Fruit fly (Drosophila melanogaster) whole organism, pupa: Measurements from ENCODE around the gene dmrt11E.

Source experiments
- CG10348 ChIP-seq: fragments of 200-800 bp; sonication (Bioruptor generic); IDR thresholded peaks from 2 replicates; pipeline ENCODE4 v1.3.6; 2022; ENCODE audit warnings: missing biosample characterization, missing genetic modification characterization
- CG12605 ChIP-seq: fragments of 200-800 bp; sonication (Bioruptor generic); IDR thresholded peaks from 2 replicates; pipeline ENCODE4 v1.3.6; 2022; ENCODE audit warnings: missing biosample characterization, missing genetic modification characterization
- CG13204 ChIP-seq: fragments of 200-800 bp; sonication (Bioruptor generic); optimal IDR thresholded peaks from 2 replicates; lab custom pipeline; 2018; ENCODE audit warnings: missing biosample characterization, mild to moderate bottlenecking, missing genetic modification characterization, moderate library complexity
- CG14655 ChIP-seq: fragments of 200-800 bp; sonication (Bioruptor generic); optimal IDR thresholded peaks from 3 replicates; lab custom pipeline; 2017; ENCODE audit warnings: mild to moderate bottlenecking, missing biosample characterization, missing genetic modification reagents, missing genetic modification characterization
- CG15710 ChIP-seq: fragments of 200-800 bp; sonication (Bioruptor generic); optimal IDR thresholded peaks from 2 replicates; lab custom pipeline; 2018; ENCODE audit warnings: missing biosample characterization, mild to moderate bottlenecking, missing genetic modification characterization, moderate library complexity
- CG17806 ChIP-seq: fragments of 200-800 bp; sonication (Bioruptor generic); optimal IDR thresholded peaks from 2 replicates; lab custom pipeline; 2018; ENCODE audit warnings: missing biosample characterization, mild to moderate bottlenecking, missing genetic modification characterization, moderate library complexity
- CG32121 ChIP-seq: fragments of 200-800 bp; sonication (Bioruptor generic); IDR thresholded peaks from 2 replicates; pipeline ENCODE4 v1.3.6; 2022; ENCODE audit warnings: missing biosample characterization, missing genetic modification characterization
- CG34367 ChIP-seq: fragments of 200-800 bp; sonication (Bioruptor generic); optimal IDR thresholded peaks from 2 replicates; lab custom pipeline; 2018; ENCODE audit warnings: missing biosample characterization, mild to moderate bottlenecking, missing genetic modification characterization
- CG4496 ChIP-seq: fragments of 200-800 bp; sonication (Bioruptor generic); IDR thresholded peaks from 3 replicates; pipeline ENCODE4 v1.3.6; 2022; ENCODE audit warnings: missing biosample characterization, missing genetic modification characterization
- CG8159 ChIP-seq: fragments of 200-800 bp; sonication (Bioruptor generic); optimal IDR thresholded peaks from 3 replicates; lab custom pipeline; 2018; ENCODE audit warnings: missing biosample characterization, mild to moderate bottlenecking, missing genetic modification characterization, moderate library complexity
- CG8301 ChIP-seq: fragments of 200-800 bp; sonication (Bioruptor generic); optimal IDR thresholded peaks from 2 replicates; lab custom pipeline; 2018; ENCODE audit warnings: missing biosample characterization, mild to moderate bottlenecking, missing genetic modification characterization
- CG9948 ChIP-seq: fragments of 200-800 bp; sonication (Bioruptor generic); optimal IDR thresholded peaks from 2 replicates; lab custom pipeline; 2018; ENCODE audit warnings: missing biosample characterization, mild to moderate bottlenecking, missing genetic modification characterization, moderate library complexity
- D1 ChIP-seq: fragments of 200-800 bp; sonication (Bioruptor generic); optimal IDR thresholded peaks from 2 replicates; lab custom pipeline; 2018; ENCODE audit warnings: missing biosample characterization, mild to moderate bottlenecking, missing genetic modification characterization, moderate library complexity
- EcR ChIP-seq: fragments of 200-800 bp; sonication (Bioruptor generic); optimal IDR thresholded peaks from 3 replicates; lab custom pipeline; 2019; ENCODE audit warnings: missing biosample characterization, missing genetic modification characterization, mild to moderate bottlenecking, moderate library complexity, missing genetic modification reagents
- Ets98B ChIP-seq: fragments of 200-800 bp; sonication (Bioruptor generic); IDR thresholded peaks from 2 replicates; pipeline ENCODE4 v1.3.6; 2022; ENCODE audit warnings: missing biosample characterization, missing genetic modification characterization
- Pif1A ChIP-seq: fragments of 200-800 bp; sonication (Bioruptor generic); optimal IDR thresholded peaks from 3 replicates; lab custom pipeline; 2016; ENCODE audit warnings: missing biosample characterization, missing genetic modification characterization
- Pif1B ChIP-seq: fragments of 200-800 bp; sonication (Bioruptor generic); optimal IDR thresholded peaks from 3 replicates; lab custom pipeline; 2016; ENCODE audit warnings: missing biosample characterization, missing genetic modification characterization
- Snoo ChIP-seq: fragments of 200-800 bp; sonication (Bioruptor generic); optimal IDR thresholded peaks from 3 replicates; lab custom pipeline; 2017; ENCODE audit warnings: missing biosample characterization, mild to moderate bottlenecking, missing genetic modification characterization, inconsistent platforms
- fd96Ca ChIP-seq: fragments of 200-800 bp; sonication (Bioruptor generic); IDR thresholded peaks from 3 replicates; pipeline ENCODE4 v1.3.6; 2022; ENCODE audit warnings: missing biosample characterization, missing genetic modification characterization
- gl ChIP-seq: fragments of 200-800 bp; sonication (Bioruptor generic); optimal IDR thresholded peaks from 2 replicates; lab custom pipeline; 2018; ENCODE audit warnings: missing biosample characterization, mild to moderate bottlenecking, missing genetic modification characterization
- rn ChIP-seq: fragments of 200-800 bp; sonication (Bioruptor generic); IDR thresholded peaks from 2 replicates; pipeline ENCODE4 v1.3.6; 2022; ENCODE audit warnings: missing biosample characterization, missing genetic modification characterization

dmrt11E gene

DNA sequence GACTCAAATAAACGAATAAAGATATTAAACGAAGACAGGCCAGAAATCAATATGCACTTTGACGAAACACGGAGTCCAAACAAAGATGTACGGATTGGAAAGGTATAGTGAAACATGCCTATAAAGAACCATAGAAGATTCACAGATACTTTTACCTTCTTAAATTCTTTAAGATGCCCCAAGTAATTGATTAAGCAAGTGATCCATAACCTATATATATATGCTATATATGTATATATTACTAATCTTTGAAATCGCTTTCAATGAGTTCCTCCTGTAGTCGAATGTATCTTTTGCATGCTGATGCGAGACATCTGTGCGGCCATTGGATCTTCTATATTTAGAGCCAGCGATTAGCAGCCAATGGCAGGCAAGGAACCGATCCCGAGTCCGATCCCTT lies at the start of gene dmrt11E:
Gene dmrt11E, plus strand, starts transcription at position 43 of the 400 bp plus-strand sequence.
- TF ChIP-seq CG34367 (peak; percentile 42), CG14655 (peak; percentile 58), CG32121 (peak; percentile 27; the same call in 1 of the 2 replicates), EcR (no peak), Ets98B (GFP tag; lab: Robert Waterston, UW) (peak; percentile 34; the same call in 1 of the 2 replicates), gl (peak; percentile 16), CG8301 (peak; percentile 40), CG9948 (peak; percentile 46), Snoo (tag; lab: Kevin White, UChicago) (no peak), CG13204 (GFP tag; lab: Kevin White, UChicago) (no peak), Pif1B (no peak), CG15710 (peak; percentile 59), CG17806 (peak; percentile 56), CG8159 (peak; percentile 60), CG4496 (GFP tag; lab: Robert Waterston, UW) (peak; percentile 64; the same call in 2 of the 3 replicates)
- TF ChIP-seq, all 21 proteins: peak for 11

DNA sequence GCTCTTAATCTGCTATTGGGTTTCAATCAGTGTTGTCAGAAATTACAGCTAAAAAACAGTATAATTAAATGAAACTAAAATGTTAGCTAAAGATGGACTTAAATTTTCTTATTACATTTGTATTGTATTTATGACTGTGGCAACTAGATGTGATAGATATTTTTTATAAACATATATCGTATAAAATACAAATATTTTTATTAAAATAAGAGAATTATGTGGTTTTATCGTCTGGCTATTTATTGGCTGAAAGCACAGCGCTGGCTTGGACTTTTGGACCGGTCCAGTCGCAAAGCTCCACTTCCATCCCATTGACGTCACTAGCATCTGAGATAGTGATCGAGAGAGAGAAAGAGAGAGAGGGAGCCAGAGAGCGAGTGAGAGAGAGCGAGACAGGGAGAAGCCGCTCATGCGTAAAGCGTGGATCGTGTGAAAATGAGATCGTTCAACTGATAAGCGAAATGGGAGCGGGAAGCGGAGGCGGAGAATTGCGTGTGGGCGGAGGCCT lies 48.6 kb upstream of the dmrt11E start:
- TF ChIP-seq CG13204 (GFP tag; lab: Kevin White, UChicago) (peak; percentile 94), CG12605 (GFP tag; lab: Robert Waterston, UW) (peak; percentile 70), CG8301 (peak; percentile 79), CG8159 (peak; percentile 92), rn (GFP tag; lab: Robert Waterston, UW) (0 out of 2 replicates have a peak, but pooled peaks have one; percentile 29), CG32121 (peak; percentile 74), gl (peak; percentile 95), CG17806 (peak; percentile 85), Pif1A (peak; percentile 79), fd96Ca (GFP tag; lab: Robert Waterston, UW) (peak; percentile 65; the same call in 1 of the 3 replicates), Pif1B (peak; percentile 84), CG34367 (peak; percentile 90), EcR (peak; percentile 86), CG4496 (GFP tag; lab: Robert Waterston, UW) (peak; percentile 70), CG15710 (peak; percentile 87), CG9948 (peak; percentile 79), Ets98B (GFP tag; lab: Robert Waterston, UW) (peak; percentile 57; the same call in 1 of the 2 replicates), D1 (tag; lab: Kevin White, UChicago) (peak; percentile 91), CG10348 (no peak), Snoo (tag; lab: Kevin White, UChicago) (peak; percentile 91), CG14655 (peak; percentile 89)

DNA sequence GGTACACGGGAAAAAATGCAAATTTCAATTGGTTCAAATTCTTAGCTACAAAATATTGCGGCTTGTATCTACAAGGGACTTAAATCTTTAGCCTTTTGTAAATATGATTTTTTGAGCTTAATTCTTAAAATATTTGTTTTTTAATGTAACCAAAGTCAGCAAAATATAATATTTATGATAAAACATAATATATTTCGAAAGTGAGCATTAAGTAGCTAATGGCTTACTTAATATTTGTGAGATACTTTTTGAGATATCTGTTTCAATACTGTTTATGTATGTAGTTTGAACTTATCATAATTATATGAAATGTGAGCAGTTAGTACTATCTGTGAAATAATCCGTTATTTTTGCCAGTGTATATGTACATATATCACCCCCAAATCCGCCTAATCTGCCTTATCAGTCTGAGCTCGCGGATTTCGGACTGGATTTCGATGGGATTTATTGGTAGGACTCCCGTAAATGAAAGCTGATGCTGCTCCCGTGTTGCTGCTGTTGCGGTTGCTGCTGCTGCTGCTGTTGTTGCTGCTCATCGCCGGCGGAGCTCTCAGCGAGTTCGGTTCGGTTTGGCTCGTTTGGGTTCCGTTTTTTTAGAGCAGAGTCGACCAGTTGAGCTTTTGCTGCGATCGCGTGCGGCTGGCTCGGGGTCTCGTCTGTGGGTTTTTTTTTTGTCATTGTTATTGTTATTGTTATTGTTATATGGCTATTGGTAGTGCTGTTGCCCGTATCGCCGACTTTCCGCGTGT lies 47.1 kb upstream of the dmrt11E start:
- TF ChIP-seq Pif1A: no peak
- TF ChIP-seq CG32121: no peak
- no peak for TF ChIP-seq gl
- no peak for TF ChIP-seq CG17806
- TF ChIP-seq CG34367: no peak
- no peak for TF ChIP-seq CG8159
- 0 out of 3 replicates have a peak, but pooled peaks have one; percentile 30 for TF ChIP-seq CG4496 (GFP tag; lab: Robert Waterston, UW)
- TF ChIP-seq EcR: no peak
- peak; percentile 22 for TF ChIP-seq CG9948
- no peak for TF ChIP-seq CG10348
- TF ChIP-seq fd96Ca (GFP tag; lab: Robert Waterston, UW): no peak
- TF ChIP-seq CG8301: no peak
- no peak for TF ChIP-seq CG14655
- TF ChIP-seq CG13204 (GFP tag; lab: Kevin White, UChicago): peak; percentile 13
- TF ChIP-seq CG12605 (GFP tag; lab: Robert Waterston, UW): no peak
- no peak for TF ChIP-seq Pif1B
- TF ChIP-seq D1 (tag; lab: Kevin White, UChicago): no peak
- TF ChIP-seq CG15710: no peak

DNA sequence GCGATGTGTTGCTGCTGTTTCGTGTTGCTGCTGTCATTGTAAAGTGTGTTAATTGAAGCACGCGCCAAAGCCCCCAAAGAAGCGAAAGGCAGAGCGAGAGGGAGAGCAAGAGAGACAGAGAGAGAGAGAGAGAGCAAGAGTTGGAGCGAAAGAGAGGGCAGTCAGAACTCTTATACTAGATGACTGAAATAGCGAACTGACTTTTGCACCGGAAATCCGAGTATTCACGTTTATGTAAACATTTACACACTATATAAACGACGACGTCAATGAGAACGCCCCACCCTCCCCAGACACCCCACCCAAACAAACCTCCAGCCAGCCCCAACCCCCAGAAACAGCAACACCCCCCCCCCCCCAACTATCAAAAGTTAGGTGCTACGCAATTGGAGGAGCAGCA lies 45.6 kb upstream of the dmrt11E start:
- TF ChIP-seq CG12605 (GFP tag; lab: Robert Waterston, UW) (no peak), CG32121 (0 out of 2 replicates have a peak, but pooled peaks have one; percentile 32), CG9948 (no peak)

- TF ChIP-seq Snoo (tag; lab: Kevin White, UChicago): peak; percentile 61
- peak; percentile 20 for TF ChIP-seq CG14655
- no peak for TF ChIP-seq Ets98B (GFP tag; lab: Robert Waterston, UW)
- no peak for TF ChIP-seq CG34367
- peak; percentile 29 for TF ChIP-seq Pif1B
- TF ChIP-seq CG13204 (GFP tag; lab: Kevin White, UChicago): no peak
- TF ChIP-seq fd96Ca (GFP tag; lab: Robert Waterston, UW): no peak
- TF ChIP-seq CG17806: peak; percentile 14
- no peak for TF ChIP-seq D1 (tag; lab: Kevin White, UChicago)
- TF ChIP-seq CG32121: no peak
- peak; percentile 13 for TF ChIP-seq Pif1A
- TF ChIP-seq CG8159: peak; percentile 26
- no peak for TF ChIP-seq CG10348
- peak; percentile 4 for TF ChIP-seq CG9948
- no peak for TF ChIP-seq gl
- no peak for TF ChIP-seq CG12605 (GFP tag; lab: Robert Waterston, UW)
- TF ChIP-seq CG15710: no peak
- no peak for TF ChIP-seq CG8301
- TF ChIP-seq CG4496 (GFP tag; lab: Robert Waterston, UW): peak; percentile 15; the same call in 1 of the 3 replicates
- peak; percentile 42; the same call in 1 of the 2 replicates for TF ChIP-seq rn (GFP tag; lab: Robert Waterston, UW)
- TF ChIP-seq, all 21 proteins: peak for 9
These were observed 44.9 kb upstream of the dmrt11E start for dm6 chrX:13323114-13323513.

DNA sequence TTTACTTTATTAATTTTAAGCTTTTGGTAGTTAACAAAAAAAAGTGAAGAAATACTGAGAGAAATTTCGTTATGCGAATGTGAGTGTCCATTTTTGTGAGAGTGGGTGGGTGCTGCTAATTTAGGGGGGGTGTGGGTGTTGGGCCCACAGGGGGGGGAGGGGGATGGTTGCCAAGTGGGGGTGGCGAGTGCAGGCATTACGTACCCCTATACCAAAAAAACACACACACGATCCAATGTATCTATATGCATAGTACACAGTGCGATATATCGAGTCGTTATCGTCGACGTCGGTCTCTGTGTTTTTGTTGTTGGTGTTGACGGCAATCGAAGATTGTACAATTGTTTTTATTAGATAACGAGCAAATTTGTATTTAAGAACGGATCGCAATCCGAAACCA lies 44.5 kb upstream of the dmrt11E start:
- 0 out of 3 replicates have a peak, but pooled peaks have one; percentile 27 for TF ChIP-seq fd96Ca (GFP tag; lab: Robert Waterston, UW)
- TF ChIP-seq CG32121: no peak
